Fruit fly (Drosophila melanogaster) whole organism, adult: ENCODE results near the gene ppk13.
A peak's percentile ranks its signal among the peaks of the same experiment; 100 is the strongest.

Source experiments
- Clk ChIP-seq: fragments of 200-800 bp; sonication (Bioruptor generic); optimal IDR thresholded peaks from 2 replicates; lab custom pipeline; 2017; ENCODE audit warnings: missing biosample characterization, missing genetic modification characterization
- Mnt ChIP-seq: fragments of 200-800 bp; sonication (Bioruptor generic); optimal IDR thresholded peaks from 2 replicates; lab custom pipeline; 2016; ENCODE audit warnings: missing biosample characterization, mild to moderate bottlenecking, missing genetic modification characterization
- toe ChIP-seq: fragments of 200-800 bp; sonication (Bioruptor generic); optimal IDR thresholded peaks from 2 replicates; lab custom pipeline; 2016; ENCODE audit warnings: missing biosample characterization, missing genetic modification characterization

- no peak for TF ChIP-seq toe (GFP tag; lab: Kevin White, UChicago)
- TF ChIP-seq Mnt (GFP tag; lab: Kevin White, UChicago), result peak; percentile 48
- no peak for TF ChIP-seq Clk (GFP tag; lab: Kevin White, UChicago)
Measured at dm6 chr2L:21052783-21053463, 35.6 kb downstream of the ppk13 start, which contains the start of gene Itgbn.
